Worm (Caenorhabditis elegans): ENCODE measurements around the gene R12C12.10.

- no peak for TF ChIP-seq ceh-58 (GFP tag; IDR thresholded peaks at IDR 0.05)
- no peak for TF ChIP-seq sptf-2 (GFP tag; optimal IDR thresholded peaks at IDR 0.05)
- TF ChIP-seq ama-1 (optimal IDR thresholded peaks at IDR 0.05), result no peak
- no peak for TF ChIP-seq ama-1 (GFP tag; optimal IDR thresholded peaks at IDR 0.05)
- TF ChIP-seq mes-4 (tag; optimal IDR thresholded peaks at IDR 0.05), result no peak
- no peak for TF ChIP-seq ztf-26 (tag; optimal IDR thresholded peaks at IDR 0.05)
- no peak for TF ChIP-seq sdz-38 (tag; optimal IDR thresholded peaks at IDR 0.05)
Measured at ce11 chrII:6010544-6010943, 32.5 kb downstream of the R12C12.10 start, which contains the start of gene ins-20.
